Worm (Caenorhabditis elegans): Measurements from ENCODE around the gene qua-1.

Gene qua-1

ce11 chrII:8173449-8173848, 25.2 kb upstream of the qua-1 start, which contains the start of the genes decr-1.3 and T05C12.1:
Gene decr-1.3, minus strand, starts transcription at chrII:8173549.
Gene T05C12.1, plus strand, starts transcription at chrII:8173680.
- no peak for TF ChIP-seq F57A8.1 (GFP tag; optimal IDR thresholded peaks at IDR 0.05)
- TF ChIP-seq nhr-120 (GFP tag; IDR thresholded peaks at IDR 0.05): no peak
- TF ChIP-seq aptf-2 (GFP tag; conservative IDR thresholded peaks at IDR 0.05): no peak
- no peak for TF ChIP-seq B0261.1 (tag; optimal IDR thresholded peaks at IDR 0.05)
- TF ChIP-seq ztf-6 (GFP tag; IDR thresholded peaks at IDR 0.05): no peak
- no peak for TF ChIP-seq rpc-1 (optimal IDR thresholded peaks at IDR 0.05)
- TF ChIP-seq rpc-1 (tag; optimal IDR thresholded peaks at IDR 0.05): no peak
- TF ChIP-seq pbrm-1 (GFP tag; IDR thresholded peaks at IDR 0.05): no peak
- TF ChIP-seq akir-1 (GFP tag; optimal IDR thresholded peaks at IDR 0.05): no peak
- TF ChIP-seq F49E8.2 (tag; optimal IDR thresholded peaks at IDR 0.05; ENCODE audit: insufficient read depth): no peak
- TF ChIP-seq atf-7 (tag; optimal IDR thresholded peaks at IDR 0.05): no peak
- TF ChIP-seq hrde-1 (tag; optimal IDR thresholded peaks at IDR 0.05; ENCODE audit: borderline replicate concordance): no peak
- no peak for TF ChIP-seq egl-18 (GFP tag; IDR thresholded peaks at IDR 0.05)
- TF ChIP-seq ets-4 (GFP tag; optimal IDR thresholded peaks at IDR 0.05): no peak
- no peak for TF ChIP-seq snpc-3.4 (tag; optimal IDR thresholded peaks at IDR 0.05)
- no peak for TF ChIP-seq bed-2 (GFP tag; IDR thresholded peaks at IDR 0.05)
- no peak for TF ChIP-seq D2030.7 (GFP tag; IDR thresholded peaks at IDR 0.05)
- TF ChIP-seq dox-1 (GFP tag; IDR thresholded peaks at IDR 0.05): no peak
- TF ChIP-seq nfya-2 (GFP tag; IDR thresholded peaks at IDR 0.05): no peak
- TF ChIP-seq tbp1 (GFP tag; optimal IDR thresholded peaks at IDR 0.05): no peak

ce11 chrII:8174148-8174547, 24.5 kb upstream of the qua-1 start:
- TF ChIP-seq mxl-1 (tag; optimal IDR thresholded peaks at IDR 0.05): no peak
- TF ChIP-seq bed-2 (GFP tag; IDR thresholded peaks at IDR 0.05): no peak
- TF ChIP-seq let-526 (GFP tag; IDR thresholded peaks at IDR 0.05): no peak
- TF ChIP-seq ccch-3 (GFP tag; optimal IDR thresholded peaks at IDR 0.05): no peak
- no peak for TF ChIP-seq nfya-1 (tag; optimal IDR thresholded peaks at IDR 0.05; ENCODE audit: borderline replicate concordance, insufficient read depth)
- TF ChIP-seq T26A5.8 (tag; optimal IDR thresholded peaks at IDR 0.05): no peak
- TF ChIP-seq unc-130 (GFP tag; optimal IDR thresholded peaks at IDR 0.05): no peak
- TF ChIP-seq snpc-4 (GFP tag; optimal IDR thresholded peaks at IDR 0.05): no peak
- TF ChIP-seq snpc-4 (tag; optimal IDR thresholded peaks at IDR 0.05): no peak
- no peak for TF ChIP-seq lin-26 (GFP tag; IDR thresholded peaks at IDR 0.05)
- TF ChIP-seq F23B12.7 (tag; optimal IDR thresholded peaks at IDR 0.05; ENCODE audit: insufficient read depth): no peak

ce11 chrII:8177095-8177494, 21.5 kb upstream of the qua-1 start, which contains the start of gene acr-14:
Gene acr-14, minus strand, starts transcription at chrII:8177195.
- TF ChIP-seq Y56A3A.18 (GFP tag; IDR thresholded peaks at IDR 0.05) (no peak), unc-62 (GFP tag; optimal IDR thresholded peaks at IDR 0.05) (no peak)

ce11 chrII:8178614-8179013, 20.0 kb upstream of the qua-1 start:
- TF ChIP-seq Y67H2A.10 (GFP tag; conservative IDR thresholded peaks at IDR 0.05) (no peak), aptf-3 (GFP tag; IDR thresholded peaks at IDR 0.05) (no peak), hrde-1 (tag; optimal IDR thresholded peaks at IDR 0.05; ENCODE audit: borderline replicate concordance) (no peak), hmg-20 (GFP tag; IDR thresholded peaks at IDR 0.05) (no peak), lag-1 (GFP tag; IDR thresholded peaks at IDR 0.05) (no peak), madf-3 (GFP tag; IDR thresholded peaks at IDR 0.05) (no peak), F37B4.10 (GFP tag; IDR thresholded peaks at IDR 0.05) (no peak), ceh-58 (GFP tag; IDR thresholded peaks at IDR 0.05) (no peak), snpc-4 (GFP tag; optimal IDR thresholded peaks at IDR 0.05) (no peak), snpc-4 (tag; optimal IDR thresholded peaks at IDR 0.05) (no peak), nfya-1 (tag; optimal IDR thresholded peaks at IDR 0.05; ENCODE audit: borderline replicate concordance, insufficient read depth) (no peak), F52B5.7 (tag; optimal IDR thresholded peaks at IDR 0.05) (no peak), lir-1 (GFP tag; conservative IDR thresholded peaks at IDR 0.05) (no peak), Y53F4B.3 (GFP tag; IDR thresholded peaks at IDR 0.05) (no peak), die-1 (tag; optimal IDR thresholded peaks at IDR 0.05) (no peak)

Data from whole organism, young adult.